Fruit fly (Drosophila melanogaster) whole organism, adult: Measurements from ENCODE around the gene hng3.

Experiments
- CG1620 ChIP-seq: fragments of 200-800 bp; sonication (Bioruptor generic); optimal IDR thresholded peaks from 2 replicates; lab custom pipeline; 2016; ENCODE audit warnings: missing biosample characterization, missing genetic modification characterization
- CG33017 ChIP-seq: fragments of 200-800 bp; sonication (Bioruptor generic); optimal IDR thresholded peaks from 2 replicates; lab custom pipeline; 2018; ENCODE audit warnings: missing biosample characterization, mild to moderate bottlenecking, missing genetic modification characterization, moderate library complexity
- CG5204 ChIP-seq: fragments of 200-800 bp; sonication (Bioruptor generic); optimal IDR thresholded peaks from 2 replicates; lab custom pipeline; 2016; ENCODE audit warnings: missing biosample characterization, missing genetic modification characterization
- CG7101 ChIP-seq: fragments of 200-800 bp; sonication (Bioruptor generic); optimal IDR thresholded peaks from 2 replicates; lab custom pipeline; 2018; ENCODE audit warnings: missing biosample characterization, mild to moderate bottlenecking, missing genetic modification characterization, moderate library complexity
- Clk ChIP-seq: fragments of 200-800 bp; sonication (Bioruptor generic); optimal IDR thresholded peaks from 2 replicates; lab custom pipeline; 2017; ENCODE audit warnings: missing biosample characterization, missing genetic modification characterization
- Hr96 ChIP-seq: fragments of 200-800 bp; sonication (Bioruptor generic); optimal IDR thresholded peaks from 2 replicates; lab custom pipeline; 2016; ENCODE audit warnings: missing biosample characterization, missing genetic modification characterization
- Mnt ChIP-seq: fragments of 200-800 bp; sonication (Bioruptor generic); optimal IDR thresholded peaks from 2 replicates; lab custom pipeline; 2016; ENCODE audit warnings: missing biosample characterization, mild to moderate bottlenecking, missing genetic modification characterization
- bab1 ChIP-seq: fragments of 200-800 bp; sonication (Bioruptor generic); optimal IDR thresholded peaks from 3 replicates; lab custom pipeline; 2019; ENCODE audit warnings: missing biosample characterization, mild to moderate bottlenecking, missing genetic modification characterization, moderate library complexity
- cic ChIP-seq: fragments of 200-800 bp; sonication (Bioruptor generic); optimal IDR thresholded peaks from 2 replicates; lab custom pipeline; 2017; ENCODE audit warnings: missing biosample characterization, mild to moderate bottlenecking, missing genetic modification characterization, moderate library complexity
- kay ChIP-seq: fragments of 200-800 bp; sonication (Bioruptor generic); peaks from one replicate; lab custom pipeline; 2016; ENCODE audit warnings: missing biosample characterization, missing genetic modification characterization, borderline replicate concordance
- ovo ChIP-seq: fragments of 200-800 bp; sonication (Bioruptor generic); optimal IDR thresholded peaks from 2 replicates; lab custom pipeline; 2016; ENCODE audit warnings: missing biosample characterization, missing genetic modification characterization
- pad ChIP-seq: fragments of 200-800 bp; sonication (Bioruptor generic); optimal IDR thresholded peaks from 3 replicates; lab custom pipeline; 2017; ENCODE audit warnings: missing biosample characterization, missing genetic modification characterization, mild to moderate bottlenecking, moderate library complexity, missing genetic modification reagents
- tj ChIP-seq: fragments of 200-800 bp; sonication (Bioruptor generic); optimal IDR thresholded peaks from 3 replicates; lab custom pipeline; 2017; ENCODE audit warnings: missing biosample characterization, mild to moderate bottlenecking, missing genetic modification characterization, moderate library complexity

DNA sequence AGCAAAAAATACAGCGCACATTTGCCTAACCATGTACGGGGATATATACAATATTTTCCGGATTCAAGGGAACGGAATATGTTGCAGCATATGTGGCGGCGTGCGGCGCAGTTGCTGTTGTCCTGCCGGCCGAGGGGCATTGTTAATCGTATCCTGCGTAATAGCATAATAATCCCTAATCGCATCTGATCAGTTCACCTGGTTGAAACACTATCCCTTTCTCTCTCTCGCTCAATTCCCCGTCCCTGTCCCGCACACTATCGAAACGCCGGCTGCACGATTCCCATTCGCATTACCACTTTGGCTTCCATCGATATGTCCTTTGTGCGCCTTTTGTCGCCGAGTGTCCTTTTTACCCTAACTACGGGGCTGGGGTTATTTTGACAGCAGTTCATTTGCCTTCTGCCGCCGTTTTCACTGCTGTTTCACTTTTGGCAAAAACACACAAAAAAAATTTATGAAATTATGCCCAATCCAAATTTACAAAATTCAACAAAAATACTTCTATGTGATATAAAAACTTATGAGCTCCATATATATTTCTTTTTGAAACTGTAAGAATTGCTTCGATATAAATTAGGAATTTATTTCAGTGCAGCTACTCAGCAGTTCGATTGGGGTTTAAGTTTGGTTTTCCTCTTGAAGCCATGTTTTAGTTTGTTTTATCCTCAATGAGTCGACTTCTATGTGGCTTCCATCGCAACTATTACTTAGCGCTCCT lies 9.9 kb downstream of the hng3 start:
- no peak for TF ChIP-seq CG5204 (GFP tag; lab: Kevin White, UChicago)
- TF ChIP-seq kay, result no peak
- TF ChIP-seq tj (GFP tag; lab: Kevin White, UChicago), result no peak
- TF ChIP-seq CG33017 (tag; lab: Kevin White, UChicago), result no peak
- no peak for TF ChIP-seq Clk (GFP tag; lab: Kevin White, UChicago)
- TF ChIP-seq Hr96 (GFP tag; lab: Kevin White, UChicago), result no peak
- TF ChIP-seq bab1, result no peak
- TF ChIP-seq ovo, result no peak
- TF ChIP-seq pad (GFP tag; lab: Kevin White, UChicago), result no peak
- no peak for TF ChIP-seq CG1620 (GFP tag; lab: Kevin White, UChicago)
- no peak for TF ChIP-seq cic (GFP tag; lab: Kevin White, UChicago)
- TF ChIP-seq Mnt (GFP tag; lab: Kevin White, UChicago), result no peak
- no peak for TF ChIP-seq CG7101 (tag; lab: Kevin White, UChicago)
